Fruit fly (Drosophila melanogaster) Kc167 (cell line): ENCODE results near the gene CG31698.
"Not testable (repeated sequence)": the region's sequence is repeated elsewhere in the genome, so short reads cannot be mapped to it uniquely, and the experiment has no call there.

ENCODE experiments used
- Myc ChIP-seq: fragments of >200 bp; optimal IDR thresholded peaks from 2 replicates; lab custom pipeline; 2017; ENCODE audit warnings: missing external identifiers
- Sin3A ChIP-seq: fragments of >200 bp; optimal IDR thresholded peaks from 2 replicates; lab custom pipeline; 2018; ENCODE audit warnings: missing external identifiers
- h ChIP-seq: fragments of >200 bp; optimal IDR thresholded peaks from 3 replicates; lab custom pipeline; 2018; ENCODE audit warnings: missing external identifiers
- insv ChIP-seq: fragments of >200 bp; optimal IDR thresholded peaks from 3 replicates; lab custom pipeline; 2018; ENCODE audit warnings: missing external identifiers
- psq ChIP-seq: fragments of >200 bp; optimal IDR thresholded peaks from 2 replicates; lab custom pipeline; 2017; ENCODE audit warnings: missing external identifiers
- ttk ChIP-seq: sonication (Bioruptor generic); optimal IDR thresholded peaks from 2 replicates; lab custom pipeline; 2017; ENCODE audit warnings: missing external identifiers

The CG31698 gene

DNA sequence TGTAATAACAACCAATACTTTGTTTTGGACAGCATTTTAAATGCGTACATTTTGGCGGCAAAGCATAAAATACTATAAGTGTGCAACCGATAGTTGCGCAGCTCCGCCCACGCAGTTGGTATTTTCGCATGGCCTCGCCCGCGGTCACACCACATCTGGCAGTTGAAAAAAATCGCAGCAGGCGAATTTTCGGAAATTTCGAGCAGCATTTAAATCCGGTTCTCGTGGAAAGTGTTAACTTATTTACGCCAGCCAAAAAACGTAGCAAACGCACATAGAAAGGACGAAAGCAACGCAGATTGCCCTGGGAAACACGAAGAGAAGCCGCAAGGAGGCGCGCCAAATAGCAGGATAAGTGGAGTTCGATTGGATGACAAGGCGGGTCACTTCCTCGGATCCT, 10.2 kb downstream of the CG31698 start, which contains the start of gene Hydr2:
Hydr2 (plus strand) TSS at position 156 of the 400 bp plus-strand sequence.
- not testable (repeated sequence) for TF ChIP-seq psq; Myc; insv (lab: Kevin White, UChicago)

DNA sequence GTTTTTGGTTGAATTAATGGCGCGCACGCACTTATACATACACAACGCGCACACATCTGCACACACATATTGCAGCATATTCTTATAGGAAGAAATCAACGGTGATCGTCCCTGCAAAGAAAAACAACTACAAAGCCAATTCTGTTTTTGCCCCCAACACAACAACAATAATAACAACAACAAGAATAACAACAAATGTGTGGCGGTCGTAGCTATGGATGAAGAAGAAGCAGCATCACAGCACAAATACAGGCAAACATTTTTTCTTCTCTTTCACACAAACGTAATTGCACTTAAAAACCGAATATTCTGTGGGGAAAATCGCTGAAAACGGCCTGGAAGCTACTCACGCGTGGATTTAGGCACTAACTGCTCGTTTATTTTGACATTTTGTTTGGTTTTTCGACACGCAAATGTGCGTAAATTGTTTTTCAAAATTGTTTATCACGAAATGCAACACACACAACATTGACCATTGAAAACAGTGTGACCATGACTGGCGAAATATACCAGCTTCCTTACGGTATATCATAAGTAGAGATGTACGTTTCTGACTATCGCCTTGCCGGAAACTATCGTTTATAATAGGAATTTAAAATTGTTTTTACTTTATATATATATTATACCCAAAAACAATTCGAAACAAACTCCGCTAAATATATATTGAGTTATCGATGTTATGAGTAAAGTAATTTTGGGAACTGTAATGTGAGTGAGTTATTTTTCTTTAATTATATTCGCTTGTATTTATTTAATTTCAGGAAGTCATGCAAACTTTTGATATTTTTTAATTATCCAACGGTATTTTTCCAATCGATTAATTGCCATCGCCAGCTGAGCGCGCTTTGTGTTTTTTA, 14.3 kb downstream of the CG31698 start, which contains the start of the genes Mad and gkt:
Mad (minus strand) TSS at position 500 of the 857 bp plus-strand sequence.
gkt (plus strand) TSS at position 807 of the 857 bp plus-strand sequence.
- TF ChIP-seq ttk, result no peak
- TF ChIP-seq h (lab: Kevin White, UChicago), result no peak
- no peak for TF ChIP-seq psq
- TF ChIP-seq Myc, result no peak
- no peak for TF ChIP-seq Sin3A (lab: Kevin White, UChicago)
- no peak for TF ChIP-seq insv (lab: Kevin White, UChicago)

DNA sequence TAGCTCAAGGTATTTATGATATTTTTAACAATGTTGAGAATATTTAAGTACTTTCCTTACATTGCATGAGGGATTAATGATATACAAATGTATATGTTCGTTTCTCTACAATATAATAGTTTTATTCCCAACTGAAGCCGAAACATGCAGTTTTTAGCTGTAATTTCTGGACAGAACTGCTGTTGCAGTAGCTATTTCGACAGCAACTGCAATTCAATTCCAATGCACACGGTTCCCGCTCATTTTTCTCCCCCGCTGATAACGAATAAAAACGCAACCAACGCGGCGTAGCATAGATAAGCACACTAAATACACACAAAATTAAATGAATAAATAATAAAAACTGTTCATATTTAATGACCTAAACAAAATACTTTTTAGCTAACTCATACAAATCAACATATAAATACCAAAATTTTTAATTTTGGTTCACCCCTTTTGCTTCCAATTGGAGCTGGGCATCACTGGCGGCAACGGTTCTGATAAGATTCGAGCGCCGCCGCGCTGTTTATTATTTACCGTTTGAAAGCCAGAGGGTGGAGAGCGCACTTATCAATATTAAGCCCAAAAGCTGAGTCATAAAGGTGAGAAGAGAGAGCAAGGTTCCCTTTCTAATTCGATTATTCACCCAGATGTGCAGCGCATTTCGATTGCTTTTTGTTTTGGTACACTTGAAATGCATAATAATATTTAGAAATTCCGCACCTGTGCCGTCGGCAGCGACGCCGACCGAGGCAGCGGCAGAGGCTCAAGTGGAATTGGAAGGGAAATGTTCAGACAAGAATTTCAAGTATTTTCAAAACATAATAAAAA, 15.2 kb downstream of the CG31698 start:
- TF ChIP-seq ttk, result no peak
- no peak for TF ChIP-seq Myc
- TF ChIP-seq psq, result no peak
- TF ChIP-seq Sin3A (lab: Kevin White, UChicago), result no peak
- TF ChIP-seq insv (lab: Kevin White, UChicago), result no peak

DNA sequence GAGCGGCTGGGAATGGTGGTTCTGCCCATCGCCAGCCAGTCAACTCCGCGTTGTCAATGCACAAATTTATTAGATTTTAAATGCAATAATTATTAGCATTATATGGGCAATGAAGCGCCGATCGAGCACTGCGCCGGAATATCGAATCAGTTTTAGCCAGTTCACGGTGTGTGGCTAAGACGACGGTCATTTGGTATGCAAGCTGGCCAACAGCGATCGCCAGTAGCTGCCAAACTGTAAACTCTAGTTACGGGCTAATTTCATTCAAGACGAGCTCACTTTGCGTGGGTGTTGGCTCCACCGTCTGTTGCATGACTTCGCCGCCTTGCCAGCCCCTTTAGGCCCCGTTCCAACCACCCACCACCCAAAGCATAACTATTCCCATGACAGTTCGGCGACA, 17.8 kb downstream of the CG31698 start:
- no peak for TF ChIP-seq psq
- no peak for TF ChIP-seq Myc
- no peak for TF ChIP-seq h (lab: Kevin White, UChicago)
- TF ChIP-seq insv (lab: Kevin White, UChicago), result no peak
- no peak for TF ChIP-seq Sin3A (lab: Kevin White, UChicago)
- no peak for TF ChIP-seq ttk

DNA sequence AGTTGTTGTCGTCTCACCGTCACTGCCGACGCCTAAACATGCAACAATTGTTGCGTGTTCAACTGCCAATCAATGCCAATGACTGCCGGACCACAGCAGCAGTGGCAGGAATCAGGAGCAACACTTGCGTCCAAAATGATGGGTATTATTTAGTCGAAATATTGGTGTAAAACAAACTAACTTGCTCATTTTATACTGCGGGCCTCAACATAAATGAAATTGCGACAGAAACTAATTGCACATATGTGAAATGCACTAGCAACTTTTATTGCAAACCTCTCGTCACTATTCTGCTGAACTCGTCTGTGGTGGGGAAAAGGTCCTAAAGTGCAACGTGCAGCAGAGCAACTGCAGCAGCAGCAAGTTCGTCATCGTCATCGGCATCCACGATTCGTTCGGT, 18.9 kb downstream of the CG31698 start:
- no peak for TF ChIP-seq ttk

DNA sequence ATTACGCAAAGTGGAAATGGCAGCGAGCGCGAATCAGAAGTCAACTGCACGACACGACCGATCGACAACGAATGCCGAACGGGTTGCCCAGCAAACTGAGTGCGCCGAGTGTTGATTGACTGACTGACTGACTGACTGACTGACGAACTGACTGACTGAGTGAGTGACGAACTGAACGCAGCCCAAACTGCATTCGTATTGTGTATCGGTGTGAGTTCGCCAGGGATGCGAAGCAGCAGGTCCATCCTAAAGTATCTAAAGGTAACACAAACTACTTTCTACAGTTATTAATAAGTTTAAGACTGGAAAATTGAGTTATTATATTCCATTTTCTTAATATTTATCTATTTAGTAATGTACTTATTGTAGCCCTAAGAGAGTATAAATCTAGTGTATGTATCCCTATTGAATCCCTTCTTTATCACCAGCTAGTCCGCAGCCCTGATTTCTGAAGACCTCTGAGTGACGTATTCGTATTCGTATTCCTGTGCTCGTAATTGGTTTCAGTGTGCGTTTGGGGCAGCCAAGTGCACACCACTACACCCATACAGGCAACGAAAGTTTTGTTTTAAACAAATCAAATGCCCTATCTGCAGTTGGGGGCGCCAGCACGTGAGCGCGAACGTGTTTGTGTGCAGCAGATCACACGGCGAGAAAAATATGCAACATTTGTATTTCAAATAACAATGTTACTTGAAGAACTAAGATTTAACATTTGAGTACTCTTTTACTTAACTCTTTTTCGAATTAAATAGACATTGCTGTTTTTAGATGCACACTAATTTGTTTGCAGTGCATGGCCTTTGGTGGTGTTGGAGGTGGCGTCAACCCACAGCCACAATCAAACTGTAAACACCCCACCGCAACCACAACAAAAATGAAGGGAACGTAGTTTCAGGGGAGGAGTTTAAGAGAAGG, 20.7 kb downstream of the CG31698 start:
- no peak for TF ChIP-seq insv (lab: Kevin White, UChicago)

DNA sequence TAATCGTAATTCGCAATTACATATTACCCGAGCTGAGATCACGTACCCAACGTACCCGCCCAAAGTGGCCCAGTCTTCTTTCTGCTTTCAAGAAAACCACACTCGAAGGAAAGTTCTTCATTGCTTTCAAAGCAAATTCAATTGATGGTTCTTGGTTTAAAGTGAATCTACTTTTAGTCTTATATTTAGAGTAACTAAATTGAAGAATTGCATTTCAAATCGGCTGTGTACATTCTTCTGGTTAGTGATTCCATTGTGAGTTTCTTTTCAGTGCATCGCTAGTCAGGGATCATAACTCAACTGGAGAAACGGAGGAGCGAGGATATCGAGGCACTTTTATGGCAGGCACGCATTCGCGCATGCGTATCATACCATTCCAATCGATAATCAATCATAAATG, 22.0 kb downstream of the CG31698 start:
- TF ChIP-seq ttk (no peak), Sin3A (lab: Kevin White, UChicago) (no peak), h (lab: Kevin White, UChicago) (no peak), psq (no peak), Myc (no peak), insv (lab: Kevin White, UChicago) (no peak)

DNA sequence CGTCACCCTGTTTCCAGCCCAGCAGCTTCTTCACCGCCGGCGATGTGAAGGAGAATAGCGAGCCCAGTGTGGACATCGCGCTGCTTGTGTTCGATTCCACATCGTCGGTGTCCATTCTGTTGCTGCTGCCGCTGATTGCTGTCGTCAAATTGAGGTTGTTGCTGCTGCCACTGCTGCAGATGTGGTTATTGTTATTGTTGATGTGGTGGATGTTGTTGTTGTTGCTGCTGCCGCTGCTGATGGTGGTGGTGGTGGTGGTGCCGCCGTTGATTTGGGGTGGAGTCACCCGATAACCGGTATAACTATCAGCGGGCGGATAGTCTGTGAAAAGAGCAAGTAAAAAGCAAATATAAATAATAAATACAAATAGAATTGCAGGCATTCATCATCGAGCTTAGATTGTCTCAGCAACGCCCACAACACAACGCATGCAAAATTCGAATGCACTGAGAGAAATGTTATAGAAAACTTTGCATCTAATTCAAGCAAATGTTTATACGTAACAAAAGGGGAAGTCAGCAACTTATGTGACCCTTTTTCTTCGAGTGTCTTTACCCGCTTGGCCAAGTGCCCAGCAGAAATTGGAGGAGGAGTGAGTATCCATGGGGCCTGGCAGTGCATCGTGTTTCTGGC, 24.6 kb downstream of the CG31698 start:
- no peak for TF ChIP-seq psq

DNA sequence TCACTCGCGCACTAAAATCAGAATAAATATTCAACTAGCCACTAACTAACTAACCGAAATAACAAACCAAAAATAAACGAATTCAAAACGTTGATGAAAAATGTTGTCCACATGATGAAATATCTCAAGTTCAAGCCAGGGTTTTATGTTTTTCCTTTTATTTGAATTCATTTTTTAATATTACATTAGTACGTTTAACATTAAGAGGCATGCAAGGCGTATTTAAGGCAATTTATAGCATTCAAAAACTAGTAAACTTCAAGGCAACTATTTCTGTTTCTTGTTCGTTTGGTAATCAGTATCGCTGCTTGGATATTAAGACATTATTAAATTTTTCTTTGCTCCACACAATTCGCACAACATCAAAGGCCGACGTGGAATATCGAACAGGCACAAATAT, 27.7 kb downstream of the CG31698 start:
- TF ChIP-seq psq, result no peak
- no peak for TF ChIP-seq h (lab: Kevin White, UChicago)
- TF ChIP-seq insv (lab: Kevin White, UChicago), result no peak
- TF ChIP-seq ttk, result no peak
- no peak for TF ChIP-seq Sin3A (lab: Kevin White, UChicago)
- no peak for TF ChIP-seq Myc

DNA sequence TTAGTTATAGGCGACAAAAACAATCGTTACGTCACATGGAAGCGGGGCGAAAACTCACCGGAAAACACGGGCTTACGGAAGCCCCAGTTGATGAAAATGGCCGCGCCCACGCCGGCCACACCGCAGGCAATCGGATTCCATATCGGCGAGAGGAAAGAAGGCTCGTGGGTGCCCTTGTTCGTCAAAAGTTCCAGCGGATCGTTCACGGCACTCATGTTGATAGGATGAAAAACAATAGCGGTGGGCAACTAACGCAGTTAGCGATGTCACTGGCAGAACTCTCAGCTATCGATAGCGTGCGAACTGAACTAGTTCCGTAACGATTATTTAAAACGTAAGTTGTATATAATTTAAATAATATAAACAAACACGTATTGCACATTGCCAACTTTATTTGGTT, 28.2 kb downstream of the CG31698 start, which contains the start of gene ND-B14.5B:
ND-B14.5B (minus strand) TSS at position 379 of the 400 bp plus-strand sequence.
- no peak for TF ChIP-seq ttk
- TF ChIP-seq Sin3A (lab: Kevin White, UChicago), result no peak
- TF ChIP-seq Myc, result no peak

DNA sequence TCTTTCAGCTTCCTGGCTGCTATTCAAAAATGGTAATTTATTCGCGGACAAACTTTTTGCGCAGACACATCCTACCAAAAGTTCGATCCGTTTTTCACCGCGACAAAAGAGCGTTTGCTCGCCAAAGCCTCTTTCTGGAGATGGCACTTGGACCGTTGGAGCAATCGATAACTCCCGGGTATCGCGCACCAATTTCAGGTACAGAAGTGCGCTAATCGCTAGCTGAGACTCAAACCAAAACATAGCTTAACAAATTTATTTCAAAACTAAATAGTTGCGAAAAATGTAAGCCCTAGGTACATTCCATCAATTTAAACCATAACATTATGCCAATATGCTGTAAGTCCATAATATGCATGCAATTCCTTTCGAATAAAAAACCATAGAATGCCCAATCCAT, 28.9 kb downstream of the CG31698 start, which contains the start of gene toc:
toc (minus strand) TSS at position 78 of the 400 bp plus-strand sequence.
- no peak for TF ChIP-seq insv (lab: Kevin White, UChicago)
- TF ChIP-seq Myc, result no peak
- TF ChIP-seq h (lab: Kevin White, UChicago), result no peak

DNA sequence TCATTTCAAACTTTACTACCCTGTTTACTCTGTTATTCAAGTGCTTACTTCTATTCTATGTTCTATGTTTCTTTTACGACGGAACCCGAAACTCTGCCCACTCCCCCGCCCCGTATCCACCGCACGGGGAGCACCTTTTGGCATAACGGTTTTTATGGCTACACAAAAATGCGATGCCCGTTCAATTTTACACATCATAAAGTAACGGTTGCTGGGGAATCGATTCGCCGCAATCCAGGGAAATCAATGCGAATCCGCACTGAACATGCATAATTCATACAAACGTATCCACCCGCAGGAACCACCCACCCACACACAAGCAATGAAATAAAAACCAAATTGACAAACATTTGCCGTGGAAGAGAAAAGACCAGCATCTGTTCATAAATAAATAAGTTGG, 29.7 kb downstream of the CG31698 start:
- TF ChIP-seq insv (lab: Kevin White, UChicago) (no peak), ttk (no peak), psq (no peak), Myc (no peak), h (lab: Kevin White, UChicago) (no peak), Sin3A (lab: Kevin White, UChicago) (no peak)
